Fruit fly (Drosophila melanogaster) whole organism, embryonic: ENCODE results near the gene CG42324.

Experiments used
- Ada2b ChIP-seq: fragments of 200-800 bp; sonication (Bioruptor generic); IDR thresholded peaks from 2 replicates; pipeline ENCODE4 v1.3.6; 2022; ENCODE audit warnings: missing biosample characterization, missing genetic modification characterization
- CG10979 ChIP-seq: fragments of 200-800 bp; sonication (Bioruptor generic); optimal IDR thresholded peaks from 2 replicates; lab custom pipeline; 2018; ENCODE audit warnings: missing biosample characterization, mild to moderate bottlenecking, missing genetic modification characterization, moderate library complexity
- CG11093 ChIP-seq: fragments of 200-800 bp; sonication (Bioruptor generic); IDR thresholded peaks from 3 replicates; pipeline ENCODE4 v1.3.6; 2022; ENCODE audit warnings: missing biosample characterization, missing genetic modification characterization
- CG11723 ChIP-seq: fragments of 200-800 bp; sonication (Bioruptor generic); optimal IDR thresholded peaks from 2 replicates; lab custom pipeline; 2017; ENCODE audit warnings: missing biosample characterization, mild to moderate bottlenecking, missing genetic modification characterization
- CG12155 ChIP-seq: fragments of 200-800 bp; sonication (Bioruptor generic); optimal IDR thresholded peaks from 3 replicates; lab custom pipeline; 2016; ENCODE audit warnings: missing biosample characterization, missing genetic modification characterization
- CG17359 ChIP-seq: fragments of 200-800 bp; sonication (Bioruptor generic); optimal IDR thresholded peaks from 3 replicates; lab custom pipeline; 2018; ENCODE audit warnings: missing biosample characterization, mild to moderate bottlenecking, missing genetic modification characterization, moderate library complexity
- CG18476 ChIP-seq: fragments of 200-800 bp; sonication (Bioruptor generic); optimal IDR thresholded peaks from 2 replicates; lab custom pipeline; 2016; ENCODE audit warnings: missing biosample characterization, mild to moderate bottlenecking, missing genetic modification characterization
- CG2678 ChIP-seq: fragments of 200-800 bp; sonication (Bioruptor generic); optimal IDR thresholded peaks from 3 replicates; lab custom pipeline; 2019; ENCODE audit warnings: missing biosample characterization, mild to moderate bottlenecking, missing genetic modification characterization, moderate library complexity
- CG31365 ChIP-seq: fragments of 200-800 bp; sonication (Bioruptor generic); optimal IDR thresholded peaks from 2 replicates; lab custom pipeline; 2018; ENCODE audit warnings: missing biosample characterization, mild to moderate bottlenecking, missing genetic modification characterization
- CG31441 ChIP-seq: fragments of 200-800 bp; sonication (Bioruptor generic); IDR thresholded peaks from 2 replicates; pipeline ENCODE4 v1.3.6; 2022; ENCODE audit warnings: missing biosample characterization, missing genetic modification characterization
- CG33213 ChIP-seq: fragments of 200-800 bp; sonication (Bioruptor generic); optimal IDR thresholded peaks from 3 replicates; lab custom pipeline; 2016; ENCODE audit warnings: missing biosample characterization, missing genetic modification characterization
- CG34224 ChIP-seq: fragments of 200-800 bp; sonication (Bioruptor generic); IDR thresholded peaks from 3 replicates; pipeline ENCODE4 v1.3.6; 2022; ENCODE audit warnings: missing biosample characterization, missing genetic modification characterization; ENCODE audit not compliant: partially characterized antibody
- CG4282 ChIP-seq: fragments of 200-800 bp; sonication (Bioruptor generic); optimal IDR thresholded peaks from 2 replicates; lab custom pipeline; 2016; ENCODE audit warnings: missing biosample characterization, missing genetic modification characterization
- CG6254 ChIP-seq: fragments of 200-800 bp; sonication (Bioruptor generic); optimal IDR thresholded peaks from 3 replicates; lab custom pipeline; 2017; ENCODE audit warnings: mild to moderate bottlenecking, missing biosample characterization, missing genetic modification reagents, missing genetic modification characterization
- CG7786 ChIP-seq: fragments of 200-800 bp; sonication (Bioruptor generic); optimal IDR thresholded peaks from 2 replicates; lab custom pipeline; 2016; ENCODE audit warnings: missing biosample characterization, missing genetic modification characterization
- CG7839 ChIP-seq: fragments of 200-800 bp; sonication (Bioruptor generic); optimal IDR thresholded peaks from 3 replicates; lab custom pipeline; 2018; ENCODE audit warnings: missing biosample characterization, mild to moderate bottlenecking, missing genetic modification characterization, moderate library complexity
- CoRest ChIP-seq: fragments of 200-800 bp; sonication (Bioruptor generic); optimal IDR thresholded peaks from 3 replicates; lab custom pipeline; 2018; ENCODE audit warnings: missing biosample characterization, mild to moderate bottlenecking, missing genetic modification characterization, moderate library complexity
- HLHmδ ChIP-seq: fragments of 200-800 bp; sonication (Bioruptor generic); optimal IDR thresholded peaks from 2 replicates; lab custom pipeline; 2018; ENCODE audit warnings: missing biosample characterization, mild to moderate bottlenecking, missing genetic modification characterization, moderate library complexity
- Hey ChIP-seq: fragments of 200-800 bp; sonication (Bioruptor generic); optimal IDR thresholded peaks from 3 replicates; lab custom pipeline; 2018; ENCODE audit warnings: missing biosample characterization, mild to moderate bottlenecking, missing genetic modification characterization
- MTF-1 ChIP-seq: fragments of 200-800 bp; sonication (Bioruptor generic); optimal IDR thresholded peaks from 2 replicates; lab custom pipeline; 2018; ENCODE audit warnings: missing biosample characterization, mild to moderate bottlenecking, missing genetic modification characterization, borderline replicate concordance
- Med ChIP-seq: fragments of 200-800 bp; sonication (Bioruptor generic); peaks from one replicate; lab custom pipeline; 2016; ENCODE audit warnings: missing biosample characterization, missing genetic modification characterization, mild to moderate bottlenecking, inconsistent platforms, moderate library complexity
- Mes4 ChIP-seq: fragments of 200-800 bp; sonication (Bioruptor generic); optimal IDR thresholded peaks from 2 replicates; lab custom pipeline; 2016; ENCODE audit warnings: missing biosample characterization, missing genetic modification characterization
- Nf-YC ChIP-seq: fragments of 200-800 bp; optimal IDR thresholded peaks from 3 replicates; lab custom pipeline; 2019; ENCODE audit warnings: missing biosample characterization, mild to moderate bottlenecking, missing genetic modification characterization, moderate library complexity
- PHDP ChIP-seq: fragments of 200-800 bp; sonication (Bioruptor generic); optimal IDR thresholded peaks from 3 replicates; lab custom pipeline; 2018; ENCODE audit warnings: missing biosample characterization, mild to moderate bottlenecking, missing genetic modification characterization, moderate library complexity
- Ravus ChIP-seq: fragments of 200-800 bp; sonication (Bioruptor generic); IDR thresholded peaks from 2 replicates; pipeline ENCODE4 v1.3.6; 2022; ENCODE audit warnings: missing biosample characterization, missing genetic modification characterization
- Xrp1 ChIP-seq: fragments of 200-800 bp; sonication (Bioruptor generic); IDR thresholded peaks from 2 replicates; pipeline ENCODE4 v1.3.6; 2022; ENCODE audit warnings: missing biosample characterization, missing genetic modification characterization
- ap ChIP-seq: fragments of 200-800 bp; sonication (Bioruptor generic); IDR thresholded peaks from 2 replicates; pipeline ENCODE4 v1.3.6; 2022; ENCODE audit warnings: missing biosample characterization, missing genetic modification characterization
- bab2 ChIP-seq: fragments of 200-800 bp; sonication (Bioruptor generic); optimal IDR thresholded peaks from 2 replicates; lab custom pipeline; 2016; ENCODE audit warnings: missing biosample characterization, missing genetic modification characterization
- br ChIP-seq: fragments of >200 bp; optimal IDR thresholded peaks from 2 replicates; lab custom pipeline; 2017
- cad ChIP-seq: fragments of >200 bp; optimal IDR thresholded peaks from 2 replicates; lab custom pipeline; 2017; ENCODE audit warnings: missing biosample characterization, missing genetic modification characterization
- da ChIP-seq: fragments of 200-800 bp; sonication (Bioruptor generic); optimal IDR thresholded peaks from 2 replicates; lab custom pipeline; 2016; ENCODE audit warnings: missing biosample characterization, missing genetic modification characterization
- dmrt99B ChIP-seq: fragments of 200-800 bp; sonication (Bioruptor generic); optimal IDR thresholded peaks from 2 replicates; lab custom pipeline; 2018; ENCODE audit warnings: missing biosample characterization, mild to moderate bottlenecking, missing genetic modification characterization, moderate library complexity
- ewg ChIP-seq: fragments of 200-800 bp; sonication (Bioruptor generic); optimal IDR thresholded peaks from 3 replicates; lab custom pipeline; 2017; ENCODE audit warnings: mild to moderate bottlenecking, missing biosample characterization, missing genetic modification reagents, missing genetic modification characterization
- klu ChIP-seq: fragments of 200-800 bp; sonication (Bioruptor generic); IDR thresholded peaks from 2 replicates; pipeline ENCODE4 v1.3.6; 2022; ENCODE audit warnings: missing biosample characterization, missing genetic modification characterization
- lab ChIP-seq: fragments of 200-800 bp; sonication (Bioruptor generic); optimal IDR thresholded peaks from 3 replicates; lab custom pipeline; 2017; ENCODE audit warnings: missing biosample characterization, missing genetic modification characterization, mild to moderate bottlenecking, moderate library complexity, missing genetic modification reagents
- lmd ChIP-seq: fragments of 200-800 bp; sonication (Bioruptor generic); IDR thresholded peaks from 2 replicates; pipeline ENCODE4 v1.3.6; 2022; ENCODE audit warnings: missing biosample characterization, missing genetic modification characterization
- mld ChIP-seq: fragments of 200-800 bp; sonication (Bioruptor generic); IDR thresholded peaks from 3 replicates; pipeline ENCODE4 v1.3.6; 2022; ENCODE audit warnings: missing biosample characterization, missing genetic modification characterization; ENCODE audit not compliant: partially characterized antibody
- nom ChIP-seq: fragments of 200-800 bp; sonication (Bioruptor generic); optimal IDR thresholded peaks from 2 replicates; lab custom pipeline; 2017; ENCODE audit warnings: missing biosample characterization, missing genetic modification characterization, mild to moderate bottlenecking, moderate library complexity, missing genetic modification reagents
- org-1 ChIP-seq: fragments of 200-800 bp; sonication (Bioruptor generic); optimal IDR thresholded peaks from 2 replicates; lab custom pipeline; 2017; ENCODE audit warnings: missing biosample characterization, missing genetic modification characterization
- phol ChIP-seq: fragments of 200-800 bp; sonication (Bioruptor generic); optimal IDR thresholded peaks from 3 replicates; lab custom pipeline; 2018; ENCODE audit warnings: missing biosample characterization, mild to moderate bottlenecking, missing genetic modification characterization, moderate library complexity
- pum ChIP-seq: fragments of 200-800 bp; sonication (Bioruptor generic); optimal IDR thresholded peaks from 2 replicates; lab custom pipeline; 2016; ENCODE audit warnings: missing biosample characterization, missing genetic modification characterization
- row ChIP-seq: fragments of 200-800 bp; sonication (Bioruptor generic); IDR thresholded peaks from 3 replicates; pipeline ENCODE4 v1.3.6; 2022; ENCODE audit warnings: missing biosample characterization, missing genetic modification characterization
- schlank ChIP-seq: fragments of 200-800 bp; sonication (Bioruptor generic); optimal IDR thresholded peaks from 2 replicates; lab custom pipeline; 2018; ENCODE audit warnings: missing biosample characterization, mild to moderate bottlenecking, missing genetic modification characterization
- sens ChIP-seq: fragments of 200-800 bp; sonication (Bioruptor generic); peaks from one replicate; lab custom pipeline; 2016; ENCODE audit warnings: missing biosample characterization, missing genetic modification characterization
- sisA ChIP-seq: fragments of 200-800 bp; sonication (Bioruptor generic); IDR thresholded peaks from 2 replicates; pipeline ENCODE4 v1.3.6; 2022; ENCODE audit warnings: missing biosample characterization, missing genetic modification characterization
- slbo ChIP-seq: fragments of 200-800 bp; sonication (Bioruptor generic); IDR thresholded peaks from 2 replicates; pipeline ENCODE4 v1.3.6; 2022; ENCODE audit warnings: missing biosample characterization, missing genetic modification characterization
- sqz ChIP-seq: fragments of 200-800 bp; sonication (Bioruptor generic); optimal IDR thresholded peaks from 3 replicates; lab custom pipeline; 2018; ENCODE audit warnings: missing biosample characterization, mild to moderate bottlenecking, missing genetic modification characterization
- ttk ChIP-seq: fragments of 200-800 bp; sonication (Bioruptor generic); IDR thresholded peaks from 2 replicates; pipeline ENCODE4 v2.1.2; 2022; ENCODE audit warnings: missing biosample characterization, missing genetic modification characterization
- usp ChIP-seq: fragments of >200 bp; optimal IDR thresholded peaks from 2 replicates; lab custom pipeline; 2017; ENCODE audit warnings: missing biosample characterization, missing genetic modification characterization
- wdn ChIP-seq: fragments of 200-800 bp; sonication (Bioruptor generic); IDR thresholded peaks from 2 replicates; pipeline ENCODE4 v1.3.6; 2022; ENCODE audit warnings: missing biosample characterization, missing genetic modification characterization

Gene CG42324

DNA sequence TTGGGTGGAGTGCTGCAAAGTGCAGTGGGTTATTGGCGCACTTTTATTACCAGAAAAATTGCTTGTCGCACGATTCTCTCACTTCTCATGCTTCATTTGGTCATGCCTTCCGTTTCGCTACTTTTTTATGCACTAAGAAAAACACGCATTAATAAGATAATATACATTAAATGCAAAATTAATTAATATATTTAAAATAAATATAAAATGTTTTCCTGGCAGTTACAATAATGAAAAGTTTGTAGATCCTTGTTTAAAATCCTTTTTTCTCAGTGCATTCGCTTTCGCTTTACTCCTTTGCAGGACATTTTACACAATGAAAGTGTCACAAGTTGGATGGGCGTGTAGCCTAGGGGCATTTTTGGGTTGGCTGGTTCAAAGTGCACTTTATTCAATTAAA, 59.1 kb downstream of the CG42324 start (continued):
- TF ChIP-seq Xrp1 = 0 out of 2 replicates have a peak, but pooled peaks have one; percentile 10
- no peak for TF ChIP-seq CG11723
- no peak for TF ChIP-seq CG31365 (tag; lab: Kevin White, UChicago)
- TF ChIP-seq bab2 (GFP tag; lab: Kevin White, UChicago) = no peak
- peak; percentile 25; the same call in 1 of the 2 replicates for TF ChIP-seq slbo (GFP tag; lab: Robert Waterston, UW)
- no peak for TF ChIP-seq pum (GFP tag; lab: Kevin White, UChicago)
- TF ChIP-seq mld = no peak
- no peak for TF ChIP-seq ap (GFP tag; lab: Robert Waterston, UW)
- peak; percentile 9 for TF ChIP-seq dmrt99B (tag; lab: Kevin White, UChicago)
- TF ChIP-seq CG34224 (GFP tag; lab: Robert Waterston, UW) = no peak
- peak; percentile 4 for TF ChIP-seq CG7839 (tag; lab: Kevin White, UChicago)
- TF ChIP-seq sqz (GFP tag; lab: Kevin White, UChicago) = no peak
- no peak for TF ChIP-seq Ravus
- TF ChIP-seq row (GFP tag; lab: Robert Waterston, UW) = 0 out of 3 replicates have a peak, but pooled peaks have one; percentile 10
- no peak for TF ChIP-seq Hey (tag; lab: Kevin White, UChicago)
- TF ChIP-seq phol (tag; lab: Kevin White, UChicago) = peak; percentile 6
- TF ChIP-seq CG6254 (GFP tag; lab: Kevin White, UChicago) = no peak
- TF ChIP-seq lab (GFP tag; lab: Kevin White, UChicago) = peak; percentile 34
- peak; percentile 16 for TF ChIP-seq CG10979 (tag; lab: Kevin White, UChicago)
- 0 out of 2 replicates have a peak, but pooled peaks have one; percentile 15 for TF ChIP-seq CG31441
- no peak for TF ChIP-seq ewg (GFP tag; lab: Kevin White, UChicago)
- TF ChIP-seq br (lab: Kevin White, UChicago) = no peak
- no peak for TF ChIP-seq klu (GFP tag; lab: Robert Waterston, UW)
- TF ChIP-seq CG2678 = peak; percentile 15
- TF ChIP-seq CG4282 (GFP tag; lab: Kevin White, UChicago) = no peak
- peak; percentile 4 for TF ChIP-seq PHDP (tag; lab: Kevin White, UChicago)
- TF ChIP-seq CG17359 = peak; percentile 8
- TF ChIP-seq usp (GFP tag; lab: Kevin White, UChicago) = no peak
- TF ChIP-seq, all 482 proteins: peak for 24

DNA sequence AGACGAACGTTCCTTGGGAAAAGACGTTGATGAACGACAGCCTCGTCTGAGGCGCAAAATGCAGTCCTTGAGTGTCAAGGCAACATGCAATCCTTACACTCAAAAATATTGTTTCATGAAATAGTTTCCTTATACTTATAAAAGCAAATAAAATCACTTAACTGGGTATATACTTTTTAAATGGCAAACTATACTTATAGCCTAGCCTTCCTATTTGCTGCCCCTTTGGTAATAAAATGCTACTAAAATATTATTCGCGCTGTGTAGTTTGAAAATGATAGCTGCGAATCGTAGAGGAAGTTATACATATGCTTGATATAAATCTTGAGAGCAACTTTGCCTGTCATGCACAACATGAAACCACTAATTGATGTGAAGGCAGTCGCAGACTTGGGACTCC, 60.6 kb downstream of the CG42324 start:
- TF ChIP-seq wdn (GFP tag; lab: Robert Waterston, UW) (no peak), Med (GFP tag; lab: Kevin White, UChicago) (peak; percentile 10)

dm6 chr3L:3534216-3534615, 62.0 kb downstream of the CG42324 start:
- TF ChIP-seq Nf-YC (tag; lab: Kevin White, UChicago) (no peak), Ada2b (GFP tag; lab: Robert Waterston, UW) (no peak), CG31441 (no peak), lmd (GFP tag; lab: Robert Waterston, UW) (0 out of 2 replicates have a peak, but pooled peaks have one; percentile 10), sqz (GFP tag; lab: Kevin White, UChicago) (no peak), Mes4 (GFP tag; lab: Kevin White, UChicago) (no peak), CG12155 (GFP tag; lab: Kevin White, UChicago) (no peak), HLHmδ (GFP tag; lab: Kevin White, UChicago) (no peak), CG11093 (GFP tag; lab: Robert Waterston, UW) (no peak), nom (GFP tag; lab: Kevin White, UChicago) (no peak), sens (peak; percentile 18), org-1 (GFP tag; lab: Kevin White, UChicago) (no peak), CG33213 (GFP tag; lab: Kevin White, UChicago) (no peak), cad (GFP tag; lab: Kevin White, UChicago) (no peak), CG7786 (GFP tag; lab: Kevin White, UChicago) (no peak), CG18476 (GFP tag; lab: Kevin White, UChicago) (no peak), schlank (tag; lab: Kevin White, UChicago) (no peak), sisA (GFP tag; lab: Robert Waterston, UW) (peak; percentile 40; the same call in 1 of the 2 replicates), da (no peak), MTF-1 (GFP tag; lab: Kevin White, UChicago) (no peak), ttk (GFP tag; lab: Robert Waterston, UW) (no peak), CoRest (tag; lab: Kevin White, UChicago) (no peak)
